Fruit fly (Drosophila melanogaster) whole organism, prepupa: ENCODE results near the gene pont.
A peak's percentile ranks its signal among the peaks of the same experiment; 100 is the strongest.

Experiments used
- CG10631 ChIP-seq: fragments of 200-800 bp; sonication (Bioruptor generic); optimal IDR thresholded peaks from 2 replicates; lab custom pipeline; 2016; ENCODE audit warnings: missing biosample characterization, missing genetic modification characterization
- CG10669 ChIP-seq: fragments of 200-800 bp; sonication (Bioruptor generic); optimal IDR thresholded peaks from 3 replicates; lab custom pipeline; 2018; ENCODE audit warnings: missing biosample characterization, mild to moderate bottlenecking, missing genetic modification characterization, moderate library complexity
- CG11294 ChIP-seq: fragments of 200-800 bp; sonication (Bioruptor generic); IDR thresholded peaks from 2 replicates; pipeline ENCODE4 v1.3.6; 2022; ENCODE audit warnings: missing biosample characterization, missing genetic modification characterization
- CG11762 ChIP-seq: fragments of 200-800 bp; sonication (Bioruptor generic); optimal IDR thresholded peaks from 3 replicates; lab custom pipeline; 2016; ENCODE audit warnings: missing biosample characterization, missing genetic modification characterization; ENCODE audit not compliant: insufficient read depth
- CG11902 ChIP-seq: fragments of 200-800 bp; sonication (Bioruptor generic); optimal IDR thresholded peaks from 3 replicates; lab custom pipeline; 2016; ENCODE audit warnings: missing biosample characterization, missing genetic modification characterization
- CG15336 ChIP-seq: fragments of 200-800 bp; sonication (Bioruptor generic); IDR thresholded peaks from 2 replicates; pipeline ENCODE4 v1.3.6; 2022; ENCODE audit warnings: missing biosample characterization, missing genetic modification characterization
- CG1621 ChIP-seq: fragments of 200-800 bp; sonication (Bioruptor generic); optimal IDR thresholded peaks from 3 replicates; lab custom pipeline; 2018; ENCODE audit warnings: missing biosample characterization, mild to moderate bottlenecking, missing genetic modification characterization
- CG16779 ChIP-seq: fragments of 200-800 bp; sonication (Bioruptor generic); optimal IDR thresholded peaks from 3 replicates; lab custom pipeline; 2017; ENCODE audit warnings: missing biosample characterization, mild to moderate bottlenecking, missing genetic modification characterization
- CG3032 ChIP-seq: fragments of 200-800 bp; optimal IDR thresholded peaks from 2 replicates; lab custom pipeline; 2019; ENCODE audit warnings: missing biosample characterization, mild to moderate bottlenecking, missing genetic modification characterization, moderate library complexity
- CG31627 ChIP-seq: fragments of 200-800 bp; sonication (Bioruptor generic); optimal IDR thresholded peaks from 3 replicates; lab custom pipeline; 2016; ENCODE audit warnings: missing biosample characterization, missing genetic modification characterization
- CG4318 ChIP-seq: fragments of 200-800 bp; sonication (Bioruptor generic); optimal IDR thresholded peaks from 3 replicates; lab custom pipeline; 2017; ENCODE audit warnings: missing biosample characterization, mild to moderate bottlenecking, missing genetic modification characterization
- CG6163 ChIP-seq: fragments of 200-800 bp; sonication (Bioruptor generic); IDR thresholded peaks from 3 replicates; pipeline ENCODE4 v1.3.6; 2022; ENCODE audit warnings: missing biosample characterization, missing genetic modification characterization
- CG6792 ChIP-seq: fragments of 200-800 bp; sonication (Bioruptor generic); optimal IDR thresholded peaks from 3 replicates; lab custom pipeline; 2016; ENCODE audit warnings: missing biosample characterization, missing genetic modification characterization
- CG6808 ChIP-seq: fragments of 200-800 bp; sonication (Bioruptor generic); optimal IDR thresholded peaks from 3 replicates; lab custom pipeline; 2017; ENCODE audit warnings: missing biosample characterization, missing genetic modification characterization, mild to moderate bottlenecking, moderate library complexity, missing genetic modification reagents
- CG6854 ChIP-seq: fragments of 200-800 bp; sonication (Bioruptor generic); optimal IDR thresholded peaks from 2 replicates; lab custom pipeline; 2017; ENCODE audit warnings: missing biosample characterization, mild to moderate bottlenecking, missing genetic modification characterization
- CG7368 ChIP-seq: fragments of 200-800 bp; sonication (Bioruptor generic); optimal IDR thresholded peaks from 3 replicates; lab custom pipeline; 2016; ENCODE audit warnings: missing biosample characterization, missing genetic modification characterization
- CG8119 ChIP-seq: fragments of 200-800 bp; sonication (Bioruptor generic); IDR thresholded peaks from 3 replicates; pipeline ENCODE4 v1.3.6; 2022; ENCODE audit warnings: missing biosample characterization, missing genetic modification characterization
- CG8319 ChIP-seq: fragments of 200-800 bp; sonication (Bioruptor generic); optimal IDR thresholded peaks from 3 replicates; lab custom pipeline; 2016; ENCODE audit warnings: missing biosample characterization, missing genetic modification characterization
- CG8632 ChIP-seq: fragments of 200-800 bp; sonication (Bioruptor generic); optimal IDR thresholded peaks from 3 replicates; lab custom pipeline; 2016; ENCODE audit warnings: missing biosample characterization, missing genetic modification characterization
- CG9139 ChIP-seq: fragments of 200-800 bp; sonication (Bioruptor generic); optimal IDR thresholded peaks from 3 replicates; lab custom pipeline; 2017; ENCODE audit warnings: missing biosample characterization, mild to moderate bottlenecking, missing genetic modification characterization
- Eip75B ChIP-seq: fragments of 200-800 bp; sonication (Bioruptor generic); optimal IDR thresholded peaks from 3 replicates; lab custom pipeline; 2016; ENCODE audit warnings: missing biosample characterization, missing genetic modification characterization
- Eip78C ChIP-seq: fragments of 200-800 bp; sonication (Bioruptor generic); peaks from one replicate; lab custom pipeline; 2016; ENCODE audit warnings: missing biosample characterization, missing genetic modification characterization
- Ets21C ChIP-seq: fragments of 200-800 bp; sonication (Bioruptor generic); optimal IDR thresholded peaks from 3 replicates; lab custom pipeline; 2016; ENCODE audit warnings: missing biosample characterization, missing genetic modification characterization
- Gug ChIP-seq: fragments of 200-800 bp; sonication (Bioruptor generic); IDR thresholded peaks from 2 replicates; pipeline ENCODE4 v1.3.6; 2022; ENCODE audit warnings: missing biosample characterization, missing genetic modification characterization
- Hr38 ChIP-seq: sonication (Bioruptor generic); optimal IDR thresholded peaks from 2 replicates; lab custom pipeline; 2016; ENCODE audit warnings: missing biosample characterization, missing genetic modification characterization
- Hr39 ChIP-seq: fragments of 200-800 bp; sonication (Bioruptor generic); optimal IDR thresholded peaks from 2 replicates; lab custom pipeline; 2016; ENCODE audit warnings: missing biosample characterization, missing genetic modification characterization
- Lpt ChIP-seq: fragments of 200-800 bp; sonication (Bioruptor generic); optimal IDR thresholded peaks from 3 replicates; lab custom pipeline; 2016; ENCODE audit warnings: missing biosample characterization, missing genetic modification characterization
- Met ChIP-seq: fragments of 200-800 bp; sonication (Bioruptor generic); optimal IDR thresholded peaks from 3 replicates; lab custom pipeline; 2016; ENCODE audit warnings: missing biosample characterization, missing genetic modification characterization
- OdsH ChIP-seq: fragments of 200-800 bp; sonication (Bioruptor generic); optimal IDR thresholded peaks from 3 replicates; lab custom pipeline; 2016; ENCODE audit warnings: missing biosample characterization, missing genetic modification characterization
- Smox ChIP-seq: fragments of 200-800 bp; sonication (Bioruptor generic); optimal IDR thresholded peaks from 3 replicates; lab custom pipeline; 2016; ENCODE audit warnings: missing biosample characterization, missing genetic modification characterization
- Sox14 ChIP-seq: fragments of 200-800 bp; sonication (Bioruptor generic); optimal IDR thresholded peaks from 3 replicates; lab custom pipeline; 2016; ENCODE audit warnings: missing biosample characterization, missing genetic modification characterization
- Sox15 ChIP-seq: fragments of 200-800 bp; sonication (Bioruptor generic); optimal IDR thresholded peaks from 3 replicates; lab custom pipeline; 2016; ENCODE audit warnings: missing biosample characterization, missing genetic modification characterization
- acj6 ChIP-seq: fragments of 200-800 bp; sonication (Bioruptor generic); optimal IDR thresholded peaks from 3 replicates; lab custom pipeline; 2016; ENCODE audit warnings: missing biosample characterization, missing genetic modification characterization
- cyc ChIP-seq: fragments of 200-800 bp; sonication (Bioruptor generic); optimal IDR thresholded peaks from 3 replicates; lab custom pipeline; 2016; ENCODE audit warnings: missing biosample characterization, missing genetic modification characterization
- dsx ChIP-seq: fragments of 200-800 bp; optimal IDR thresholded peaks from 3 replicates; lab custom pipeline; 2019; ENCODE audit warnings: missing biosample characterization, mild to moderate bottlenecking, missing genetic modification characterization, moderate library complexity; ENCODE audit not compliant: poor library complexity, severe bottlenecking
- eg ChIP-seq: fragments of 200-800 bp; sonication (Bioruptor generic); IDR thresholded peaks from 3 replicates; pipeline ENCODE4 v1.3.6; 2022; ENCODE audit warnings: missing biosample characterization, missing genetic modification characterization
- esn ChIP-seq: fragments of 200-800 bp; sonication (Bioruptor generic); optimal IDR thresholded peaks from 2 replicates; lab custom pipeline; 2016; ENCODE audit warnings: missing biosample characterization, mild to moderate bottlenecking, missing genetic modification characterization, moderate library complexity
- fd59A ChIP-seq: fragments of 200-800 bp; sonication (Bioruptor generic); optimal IDR thresholded peaks from 2 replicates; lab custom pipeline; 2017; ENCODE audit warnings: missing biosample characterization, mild to moderate bottlenecking, missing genetic modification characterization, missing genetic modification reagents
- fkh ChIP-seq: fragments of 200-800 bp; sonication (Bioruptor generic); optimal IDR thresholded peaks from 3 replicates; lab custom pipeline; 2017; ENCODE audit warnings: missing biosample characterization, mild to moderate bottlenecking, missing genetic modification characterization, moderate library complexity
- lz ChIP-seq: fragments of 200-800 bp; sonication (Bioruptor generic); optimal IDR thresholded peaks from 3 replicates; lab custom pipeline; 2016; ENCODE audit warnings: missing biosample characterization, missing genetic modification characterization
- net ChIP-seq: fragments of 200-800 bp; sonication (Bioruptor generic); optimal IDR thresholded peaks from 3 replicates; lab custom pipeline; 2016; ENCODE audit warnings: missing biosample characterization, missing genetic modification characterization
- pdm3 ChIP-seq: fragments of 200-800 bp; sonication (Bioruptor generic); optimal IDR thresholded peaks from 3 replicates; lab custom pipeline; 2016; ENCODE audit warnings: missing biosample characterization, missing genetic modification characterization
- salr ChIP-seq, 2 experiments: fragments of 200-800 bp; sonication (Bioruptor generic); optimal IDR thresholded peaks; 3 replicates each; lab custom pipeline; 2016 to 2018; ENCODE audit warnings: missing biosample characterization in 2 of 2, missing genetic modification characterization in 2 of 2, mild to moderate bottlenecking in 1 of 2
- spab ChIP-seq: fragments of 200-800 bp; sonication (Bioruptor generic); optimal IDR thresholded peaks from 2 replicates; lab custom pipeline; 2017; ENCODE audit warnings: missing biosample characterization, mild to moderate bottlenecking, missing genetic modification characterization, missing genetic modification reagents
- ss ChIP-seq, 2 experiments: fragments of 200-800 bp; sonication (Bioruptor generic); optimal IDR thresholded peaks; 2 replicates in 1 of 2; 3 replicates in 1 of 2; lab custom pipeline; 2017 to 2018; ENCODE audit warnings: mild to moderate bottlenecking in 2 of 2, missing biosample characterization in 2 of 2, missing genetic modification characterization in 2 of 2, moderate library complexity in 1 of 2
- svp ChIP-seq: fragments of 200-800 bp; sonication (Bioruptor generic); peaks from one replicate; lab custom pipeline; 2016; ENCODE audit warnings: missing biosample characterization, missing genetic modification characterization
- topi ChIP-seq: fragments of 200-800 bp; sonication (Bioruptor generic); optimal IDR thresholded peaks from 3 replicates; lab custom pipeline; 2016; ENCODE audit warnings: missing biosample characterization, missing genetic modification characterization

pont gene

DNA sequence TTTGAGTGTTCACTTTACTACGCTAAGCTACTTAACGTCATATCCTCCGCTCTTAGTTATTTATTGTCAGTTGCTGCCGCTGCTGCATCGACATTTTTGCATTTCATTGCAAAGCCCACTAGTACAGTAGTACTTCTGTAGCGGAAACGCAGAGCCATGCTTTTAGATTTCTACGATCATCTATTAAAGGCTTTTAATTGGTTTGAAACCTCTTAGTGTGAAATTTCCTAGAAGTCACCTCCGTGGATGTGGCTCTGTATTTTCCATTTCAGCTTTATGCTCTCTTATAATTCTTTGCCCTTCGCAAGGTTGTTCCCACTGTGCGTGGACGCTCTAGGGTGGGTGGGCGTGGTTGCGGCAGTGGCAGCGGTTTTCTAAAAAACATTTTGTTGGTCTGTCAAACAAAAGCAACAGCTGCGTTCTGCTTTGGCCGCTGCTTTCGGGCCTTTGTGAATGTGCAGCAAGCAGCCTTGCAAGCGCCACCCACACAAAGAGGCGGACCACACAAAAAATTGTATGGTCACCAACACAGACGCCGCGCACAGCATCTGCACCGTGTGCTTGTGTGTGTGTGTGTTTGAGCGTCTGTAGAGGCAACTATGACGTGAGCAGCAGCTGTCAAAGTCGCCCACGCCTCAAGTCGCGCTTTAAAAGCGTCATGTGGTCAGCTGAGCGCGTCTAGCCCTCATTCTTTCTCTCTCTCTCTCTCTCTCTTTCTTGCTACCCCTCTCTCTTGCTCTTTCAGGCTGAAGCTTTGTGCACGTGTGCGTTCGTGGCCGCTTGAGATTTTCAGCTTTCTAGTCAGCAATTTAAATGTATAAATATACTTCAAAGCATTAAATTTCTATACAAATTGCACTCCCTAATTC lies 4.9 kb downstream of the pont start (continued):
- no peak for TF ChIP-seq salr (GFP tag; optimal IDR thresholded peaks at IDR 0.05; lab: Kevin White, UChicago)
- no peak for TF ChIP-seq acj6 (GFP tag; lab: Kevin White, UChicago)
- TF ChIP-seq CG3032 (tag; lab: Kevin White, UChicago) = no peak
- no peak for TF ChIP-seq CG6808 (GFP tag; lab: Kevin White, UChicago)
- TF ChIP-seq CG31627 = peak; percentile 17
- no peak for TF ChIP-seq Smox (GFP tag; lab: Kevin White, UChicago)
- 0 out of 2 replicates have a peak, but pooled peaks have one; percentile 18 for TF ChIP-seq CG15336 (GFP tag; lab: Robert Waterston, UW)
- TF ChIP-seq CG1621 = no peak
- no peak for TF ChIP-seq CG8632 (GFP tag; lab: Kevin White, UChicago)
- no peak for TF ChIP-seq CG11902 (GFP tag; lab: Kevin White, UChicago)
- no peak for TF ChIP-seq lz (GFP tag; lab: Kevin White, UChicago)
- no peak for TF ChIP-seq fkh (GFP tag; lab: Kevin White, UChicago)
- no peak for TF ChIP-seq Lpt (GFP tag; lab: Kevin White, UChicago)
- TF ChIP-seq Ets21C (GFP tag; lab: Kevin White, UChicago) = no peak
- no peak for TF ChIP-seq CG10631 (GFP tag; lab: Kevin White, UChicago)
- TF ChIP-seq topi (GFP tag; lab: Kevin White, UChicago) = no peak
- TF ChIP-seq Hr39 (GFP tag; lab: Kevin White, UChicago) = peak; percentile 1
- TF ChIP-seq dsx = no peak
- no peak; the same call in 2 of the 3 replicates for TF ChIP-seq eg
- TF ChIP-seq cyc (GFP tag; lab: Kevin White, UChicago) = no peak
- no peak for TF ChIP-seq CG11762 (GFP tag; lab: Kevin White, UChicago)
- peak; percentile 25 for TF ChIP-seq net
- TF ChIP-seq Sox15 = no peak
- no peak for TF ChIP-seq CG4318 (GFP tag; lab: Kevin White, UChicago)
- TF ChIP-seq CG10669 = no peak
- peak; percentile 22 for TF ChIP-seq OdsH (GFP tag; lab: Kevin White, UChicago)
- peak; percentile 8 for TF ChIP-seq Eip75B (GFP tag; lab: Kevin White, UChicago)
- TF ChIP-seq CG7368 (GFP tag; lab: Kevin White, UChicago) = no peak
- TF ChIP-seq CG11294 (GFP tag; lab: Robert Waterston, UW) = peak; percentile 25; the same call in 1 of the 2 replicates
- TF ChIP-seq CG8319 = no peak
- TF ChIP-seq Hr38 (GFP tag; lab: Kevin White, UChicago) = no peak
- no peak for TF ChIP-seq esn (GFP tag; lab: Kevin White, UChicago)

DNA sequence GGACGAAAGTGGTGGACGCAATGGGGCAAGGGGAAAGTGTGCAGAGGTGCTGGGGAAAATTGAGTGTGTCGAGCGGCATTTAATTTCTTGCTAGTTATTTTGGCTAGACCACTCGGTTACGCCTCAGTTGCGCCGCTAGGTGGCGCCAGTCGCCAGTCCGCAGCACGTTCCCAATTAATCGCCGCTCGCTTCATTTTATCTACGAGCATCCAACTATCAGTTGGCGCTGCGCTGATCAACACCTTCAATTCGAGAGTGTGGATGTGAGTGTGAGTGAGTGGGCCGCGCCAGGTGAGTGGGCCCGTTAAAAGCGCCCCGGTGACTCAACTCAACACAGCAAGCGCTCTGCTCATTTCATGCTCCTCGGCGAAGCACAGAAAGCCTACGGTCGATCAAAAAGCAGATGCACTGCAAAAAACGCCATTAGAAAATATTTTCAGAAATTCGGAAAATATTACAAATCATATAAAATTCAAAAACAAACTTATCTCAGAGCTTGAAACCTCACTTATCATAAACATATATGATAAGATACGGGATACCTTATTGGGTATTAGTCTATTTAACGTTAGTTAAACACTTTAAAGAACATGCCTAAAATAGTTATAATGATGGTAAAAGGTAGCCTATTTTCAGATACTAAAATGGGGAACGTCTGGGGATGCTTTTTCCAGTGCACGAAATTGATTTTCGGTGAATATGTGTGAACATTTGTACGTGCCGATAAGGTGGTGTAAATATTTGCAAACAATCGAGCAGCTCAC lies 6.4 kb downstream of the pont start:
- peak; percentile 84 for TF ChIP-seq acj6 (GFP tag; lab: Kevin White, UChicago)
- TF ChIP-seq fkh (GFP tag; lab: Kevin White, UChicago) = peak; percentile 73
- peak; percentile 87 for TF ChIP-seq CG4318 (GFP tag; lab: Kevin White, UChicago)
- TF ChIP-seq CG6808 (GFP tag; lab: Kevin White, UChicago) = peak; percentile 30
- TF ChIP-seq CG8119 (GFP tag; lab: Robert Waterston, UW) = peak; percentile 92
- TF ChIP-seq Eip78C = peak; percentile 95
- TF ChIP-seq Gug (GFP tag; lab: Robert Waterston, UW) = peak; percentile 73
- peak; percentile 86 for TF ChIP-seq eg
- TF ChIP-seq pdm3 (GFP tag; lab: Kevin White, UChicago) = peak; percentile 87
- peak; percentile 78 for TF ChIP-seq CG6854 (GFP tag; lab: Kevin White, UChicago)
- peak; percentile 93 for TF ChIP-seq Met (GFP tag; lab: Kevin White, UChicago)
- TF ChIP-seq CG31627 = peak; percentile 95
- TF ChIP-seq Hr39 (GFP tag; lab: Kevin White, UChicago) = peak; percentile 95
- peak; percentile 7 for TF ChIP-seq spab (GFP tag; lab: Kevin White, UChicago)
- no peak for TF ChIP-seq CG9139 (GFP tag; lab: Kevin White, UChicago)
- TF ChIP-seq cyc (GFP tag; lab: Kevin White, UChicago) = peak; percentile 94
- peak in 1 of 2 experiments; percentile 31 for TF ChIP-seq ss (GFP tag; optimal IDR thresholded peaks at IDR 0.05; lab: Kevin White, UChicago)
- TF ChIP-seq fd59A (GFP tag; lab: Kevin White, UChicago) = no peak
- TF ChIP-seq Sox14 (GFP tag; lab: Kevin White, UChicago) = peak; percentile 89
- TF ChIP-seq svp (GFP tag; lab: Kevin White, UChicago) = peak; percentile 97
- peak; percentile 94 for TF ChIP-seq lz (GFP tag; lab: Kevin White, UChicago)
- peak; percentile 83 for TF ChIP-seq CG6792 (GFP tag; lab: Kevin White, UChicago)
- peak; percentile 71 for TF ChIP-seq CG16779 (tag; lab: Kevin White, UChicago)
- TF ChIP-seq CG6163 (GFP tag; lab: Robert Waterston, UW) = no peak
- peak; percentile 94 for TF ChIP-seq esn (GFP tag; lab: Kevin White, UChicago)
